Worm (Caenorhabditis elegans) whole organism, L1 larva: ENCODE data around the gene C52B9.4.

Experiments used
- C16A3.4 ChIP-seq: fragments of 150-350 bp; optimal IDR thresholded peaks from 2 replicates; lab custom pipeline; 2014; ENCODE audit warnings: missing biosample characterization, missing genetic modification characterization
- C34B4.2 ChIP-seq: sonication (generic microtip); optimal IDR thresholded peaks from 2 replicates; lab custom pipeline; 2017; ENCODE audit warnings: mild to moderate bottlenecking, missing genetic modification characterization, missing compliant biosample characterization
- F16B12.6 ChIP-seq: fragments of 150-350 bp; optimal IDR thresholded peaks from 2 replicates; lab custom pipeline; 2014; ENCODE audit warnings: missing biosample characterization, missing genetic modification characterization
- Y116A8C.19 ChIP-seq: sonication (generic microtip); optimal IDR thresholded peaks from 2 replicates; lab custom pipeline; 2016; ENCODE audit warnings: missing compliant biosample characterization, missing genetic modification characterization, borderline replicate concordance
- aha-1 ChIP-seq: fragments of 150-350 bp; optimal IDR thresholded peaks from 2 replicates; lab custom pipeline; 2014; ENCODE audit warnings: missing biosample characterization, missing genetic modification characterization
- aly-2 ChIP-seq: fragments of 150-350 bp; optimal IDR thresholded peaks from 2 replicates; lab custom pipeline; 2014; ENCODE audit warnings: missing biosample characterization, missing genetic modification characterization
- ceh-8 ChIP-seq: fragments of 200-800 bp; sonication (Bioruptor generic); optimal IDR thresholded peaks from 2 replicates; lab custom pipeline; 2018; ENCODE audit warnings: mild to moderate bottlenecking, missing genetic modification characterization, moderate library complexity, missing compliant biosample characterization
- ceh-82 ChIP-seq, 3 experiments: fragments of 150-350 bp in 1 of 3; sonication (generic microtip) in 2 of 3; optimal IDR thresholded peaks; 2 replicates each; lab custom pipeline; 2014 to 2017; ENCODE audit warnings: missing biosample characterization in 3 of 3, missing genetic modification characterization in 3 of 3
- dpl-1 ChIP-seq, 3 experiments: fragments of 150-350 bp in 2 of 3; sonication (generic microtip) in 1 of 3; optimal IDR thresholded peaks; 2 replicates each; lab custom pipeline; 2014 to 2017; ENCODE audit warnings: missing biosample characterization in 3 of 3, missing genetic modification characterization in 3 of 3, missing genetic modification reagents in 3 of 3
- dsc-1 ChIP-seq: sonication (generic microtip); optimal IDR thresholded peaks from 2 replicates; lab custom pipeline; 2016; ENCODE audit warnings: mild to moderate bottlenecking, missing genetic modification characterization, missing compliant biosample characterization
- efl-1 ChIP-seq, 4 experiments: fragments of 150-350 bp; optimal IDR thresholded peaks in 3 of 4; peaks in 1 of 4; 1 replicate in 1 of 4; 2 replicates in 3 of 4; lab custom pipeline; 2014; ENCODE audit warnings: missing biosample characterization in 2 of 4, missing genetic modification characterization in 2 of 4, missing genetic modification reagents in 2 of 4
- efl-3 ChIP-seq: fragments of 200-800 bp; sonication (Bioruptor generic); optimal IDR thresholded peaks from 2 replicates; lab custom pipeline; 2018; ENCODE audit warnings: mild to moderate bottlenecking, missing genetic modification characterization, missing compliant biosample characterization
- egl-13 ChIP-seq: sonication (generic microtip); optimal IDR thresholded peaks from 2 replicates; lab custom pipeline; 2016; ENCODE audit warnings: missing genotype, missing genetic modification reagents, missing genetic modification characterization, missing compliant biosample characterization
- egl-27 ChIP-seq, 2 experiments: fragments of 150-350 bp in 1 of 2; sonication (generic microtip); optimal IDR thresholded peaks; 3 replicates each; lab custom pipeline; 2017 to 2018; ENCODE audit warnings: missing biosample characterization in 2 of 2, missing genetic modification characterization in 2 of 2, missing genetic modification reagents in 2 of 2
- fkh-10 ChIP-seq: sonication (generic microtip); optimal IDR thresholded peaks from 2 replicates; lab custom pipeline; 2017; ENCODE audit warnings: missing biosample characterization, missing genetic modification reagents, missing genetic modification characterization
- fkh-4 ChIP-seq: sonication (generic microtip); optimal IDR thresholded peaks from 2 replicates; lab custom pipeline; 2016; ENCODE audit warnings: missing compliant biosample characterization, missing genetic modification characterization, borderline replicate concordance
- fkh-8 ChIP-seq: sonication (generic microtip); optimal IDR thresholded peaks from 2 replicates; lab custom pipeline; 2016; ENCODE audit warnings: mild to moderate bottlenecking, missing genetic modification characterization, missing compliant biosample characterization
- irx-1 ChIP-seq: sonication (generic microtip); optimal IDR thresholded peaks from 2 replicates; lab custom pipeline; 2016; ENCODE audit warnings: missing genetic modification characterization, missing compliant biosample characterization
- isw-1 ChIP-seq: fragments of 200-800 bp; sonication (Bioruptor generic); IDR thresholded peaks from 2 replicates; pipeline ENCODE4 v1.3.6; 2022; ENCODE audit warnings: missing genetic modification characterization, missing compliant biosample characterization
- lin-14 ChIP-seq: fragments of 200-800 bp; sonication (Bioruptor generic); optimal IDR thresholded peaks from 2 replicates; lab custom pipeline; 2018; ENCODE audit warnings: mild to moderate bottlenecking, missing genetic modification characterization, moderate library complexity, missing compliant biosample characterization
- lsy-2 ChIP-seq, 2 experiments: fragments of 150-350 bp; optimal IDR thresholded peaks; 2 replicates each; lab custom pipeline; 2014; ENCODE audit warnings: missing biosample characterization in 2 of 2, missing genetic modification characterization in 2 of 2
- mdl-1 ChIP-seq, 2 experiments: fragments of 150-350 bp; optimal IDR thresholded peaks; 2 replicates each; lab custom pipeline; 2014 to 2017; ENCODE audit warnings: missing biosample characterization in 2 of 2, missing genetic modification characterization in 2 of 2, inconsistent platforms in 1 of 2
- mef-2 ChIP-seq: fragments of 150-350 bp; optimal IDR thresholded peaks from 2 replicates; lab custom pipeline; 2014; ENCODE audit warnings: missing biosample characterization, missing genetic modification characterization
- mep-1 ChIP-seq: fragments of 150-350 bp; optimal IDR thresholded peaks from 2 replicates; lab custom pipeline; 2014; ENCODE audit warnings: missing biosample characterization, missing genetic modification characterization
- nhr-12 ChIP-seq: sonication (generic microtip); optimal IDR thresholded peaks from 2 replicates; lab custom pipeline; 2017; ENCODE audit warnings: missing biosample characterization, missing genetic modification characterization
- nhr-19 ChIP-seq: fragments of 200-800 bp; sonication (Bioruptor generic); conservative IDR thresholded peaks from 2 replicates; pipeline ENCODE4 v1.3.6; 2022; ENCODE audit warnings: missing genetic modification characterization, missing compliant biosample characterization
- nhr-28 ChIP-seq: fragments of 150-350 bp; optimal IDR thresholded peaks from 2 replicates; lab custom pipeline; 2014; ENCODE audit warnings: missing biosample characterization, missing genetic modification characterization
- nhr-71 ChIP-seq: sonication (generic microtip); optimal IDR thresholded peaks from 2 replicates; lab custom pipeline; 2016; ENCODE audit warnings: mild to moderate bottlenecking, missing genetic modification characterization, moderate library complexity, missing compliant biosample characterization
- nhr-84 ChIP-seq: sonication (generic microtip); optimal IDR thresholded peaks from 2 replicates; lab custom pipeline; 2017; ENCODE audit warnings: missing biosample characterization, missing genetic modification characterization
- nhr-85 ChIP-seq: sonication (generic microtip); peaks from one replicate; lab custom pipeline; 2016; ENCODE audit warnings: missing genetic modification characterization, inconsistent platforms, missing compliant biosample characterization
- pag-3 ChIP-seq: sonication (generic microtip); optimal IDR thresholded peaks from 2 replicates; lab custom pipeline; 2017; ENCODE audit warnings: missing genetic modification characterization, mild to moderate bottlenecking, missing compliant biosample characterization, antibody characterized with exemption, borderline replicate concordance; ENCODE audit not compliant: insufficient read depth
- rnt-1 ChIP-seq: sonication (generic microtip); optimal IDR thresholded peaks from 2 replicates; lab custom pipeline; 2016; ENCODE audit warnings: mild to moderate bottlenecking, missing genetic modification characterization, moderate library complexity, missing compliant biosample characterization
- skn-1 ChIP-seq: fragments of 150-350 bp; optimal IDR thresholded peaks from 2 replicates; lab custom pipeline; 2014; ENCODE audit warnings: missing biosample characterization, missing genetic modification characterization
- snu-23 ChIP-seq: sonication (generic microtip); optimal IDR thresholded peaks from 2 replicates; lab custom pipeline; 2016; ENCODE audit warnings: missing genetic modification characterization, missing compliant biosample characterization
- sox-4 ChIP-seq: sonication (generic microtip); optimal IDR thresholded peaks from 2 replicates; lab custom pipeline; 2016; ENCODE audit warnings: missing genetic modification characterization, missing compliant biosample characterization
- sptf-1 ChIP-seq: fragments of 150-350 bp; optimal IDR thresholded peaks from 2 replicates; lab custom pipeline; 2014; ENCODE audit warnings: missing biosample characterization, missing genetic modification characterization
- swsn-7 ChIP-seq: sonication (generic microtip); optimal IDR thresholded peaks from 2 replicates; lab custom pipeline; 2016; ENCODE audit warnings: missing genetic modification characterization, missing compliant biosample characterization
- tlp-1 ChIP-seq: fragments of 150-350 bp; optimal IDR thresholded peaks from 2 replicates; lab custom pipeline; 2014; ENCODE audit warnings: missing biosample characterization, missing genetic modification characterization
- unc-130 ChIP-seq: fragments of 150-350 bp; optimal IDR thresholded peaks from 2 replicates; lab custom pipeline; 2017; ENCODE audit warnings: missing biosample characterization, missing genetic modification characterization, inconsistent platforms
- unc-62 ChIP-seq: fragments of 150-350 bp; optimal IDR thresholded peaks from 2 replicates; lab custom pipeline; 2014; ENCODE audit warnings: missing biosample characterization, missing genetic modification reagents, missing genetic modification characterization
- xbp-1 ChIP-seq: sonication (generic microtip); optimal IDR thresholded peaks from 2 replicates; lab custom pipeline; 2016; ENCODE audit warnings: missing genetic modification characterization, missing compliant biosample characterization
- zip-4 ChIP-seq: fragments of 200-800 bp; sonication (Bioruptor generic); optimal IDR thresholded peaks from 2 replicates; lab custom pipeline; 2018; ENCODE audit warnings: mild to moderate bottlenecking, missing genetic modification characterization, moderate library complexity, missing compliant biosample characterization
- ztf-11 ChIP-seq, 2 experiments: sonication (generic microtip); optimal IDR thresholded peaks; 2 replicates each; lab custom pipeline; 2016 to 2017; ENCODE audit warnings: missing genetic modification characterization in 2 of 2, missing biosample characterization in 1 of 2, missing compliant biosample characterization in 1 of 2

Gene C52B9.4

ce11 chrX:4295917-4296316, 35.5 kb downstream of the C52B9.4 start:
- no peak for TF ChIP-seq skn-1 (tag; lab: Kevin White, UChicago)
- no peak for TF ChIP-seq efl-3 (GFP tag; lab: Kevin White, UChicago)
- no peak for TF ChIP-seq swsn-7 (tag; lab: Kevin White, UChicago)
- TF ChIP-seq unc-62 (GFP tag; lab: Kevin White, UChicago): no peak
- TF ChIP-seq dsc-1: peak; percentile 96
- no peak for TF ChIP-seq mdl-1 (tag; optimal IDR thresholded peaks at IDR 0.05; lab: Kevin White, UChicago)
- peak; percentile 86 for TF ChIP-seq fkh-4 (tag; lab: Kevin White, UChicago)
- TF ChIP-seq ceh-82 (tag; optimal IDR thresholded peaks at IDR 0.05; lab: Kevin White, UChicago): no peak
- no peak for TF ChIP-seq egl-27 (tag; optimal IDR thresholded peaks at IDR 0.05; lab: Kevin White, UChicago)
- no peak for TF ChIP-seq nhr-12
- no peak for TF ChIP-seq tlp-1 (tag; lab: Kevin White, UChicago)
- TF ChIP-seq, all 84 proteins: peak for 2

- TF ChIP-seq efl-1 (optimal IDR thresholded peaks at IDR 0.05; lab: Kevin White, UChicago) (no peak), efl-1 (GFP tag; optimal IDR thresholded peaks at IDR 0.05 in 1 of 2; lab: Kevin White, UChicago) (peak in 1 of 2 experiments; percentile 78), fkh-10 (GFP tag; lab: Kevin White, UChicago) (peak; percentile 66), nhr-28 (tag; lab: Kevin White, UChicago) (no peak), aly-2 (tag; lab: Kevin White, UChicago) (peak; percentile 17), dpl-1 (GFP tag; optimal IDR thresholded peaks at IDR 0.05; lab: Kevin White, UChicago) (no peak), ztf-11 (tag; optimal IDR thresholded peaks at IDR 0.05; lab: Kevin White, UChicago) (no peak), lin-14 (peak; percentile 59), aha-1 (no peak), dsc-1 (no peak), ceh-82 (tag; optimal IDR thresholded peaks at IDR 0.05; lab: Kevin White, UChicago) (peak in 1 of 3 experiments; percentile 19), sptf-1 (tag; lab: Kevin White, UChicago) (no peak)
Measured at ce11 chrX:4297452-4297851, 37.0 kb downstream of the C52B9.4 start, which contains the start of gene paf-2. paf-2 (minus strand) TSS chrX:4297741.

DNA sequence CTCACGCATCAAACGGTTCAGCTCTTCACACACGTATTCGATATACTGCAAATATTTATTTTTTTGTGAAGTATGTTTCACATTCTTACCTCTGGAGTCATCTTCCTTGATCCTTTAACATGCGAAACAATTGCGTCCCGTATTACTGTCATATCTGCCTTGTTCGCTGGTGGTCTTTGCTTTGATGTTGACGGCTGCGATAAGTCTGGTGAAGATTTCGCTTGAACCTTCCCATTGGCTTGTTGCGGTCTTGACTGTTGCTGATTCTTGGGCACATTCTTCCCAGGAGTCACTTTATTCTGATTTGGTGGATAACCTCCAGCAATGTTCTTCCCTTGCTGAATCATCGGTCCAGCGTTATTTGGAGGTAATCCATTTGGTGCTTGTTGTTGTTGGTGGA, 42.7 kb downstream of the C52B9.4 start:
- TF ChIP-seq ceh-8 (no peak), pag-3 (tag; lab: Kevin White, UChicago) (no peak), dsc-1 (no peak)

DNA sequence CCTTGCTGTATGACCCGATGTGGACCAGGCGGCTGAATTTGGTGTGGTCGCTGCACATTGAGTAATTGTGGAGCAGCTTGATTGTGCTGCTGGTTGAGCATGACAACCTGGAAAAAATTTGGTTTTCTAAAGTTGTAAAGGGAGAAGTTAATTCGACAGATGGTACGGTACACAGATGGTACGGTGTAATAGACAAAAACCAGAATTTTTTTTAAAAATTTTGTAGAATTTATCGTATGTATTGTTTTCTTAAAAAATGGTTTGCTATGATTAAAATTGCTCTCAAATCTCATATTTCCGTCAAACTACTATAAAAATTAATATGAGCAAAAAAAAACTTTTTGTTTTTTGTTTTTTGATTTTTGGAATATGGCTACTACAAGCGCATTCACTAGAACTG, 46.4 kb downstream of the C52B9.4 start, which contains the start of gene pqn-15:
Gene pqn-15 (minus strand): TSS at position 101 of the 400 bp plus-strand sequence.
- TF ChIP-seq F16B12.6 (no peak), mep-1 (tag; lab: Kevin White, UChicago) (no peak), C34B4.2 (no peak), sox-4 (tag; lab: Kevin White, UChicago) (no peak), Y116A8C.19 (tag; lab: Kevin White, UChicago) (no peak), zip-4 (GFP tag; lab: Kevin White, UChicago) (no peak)

- peak; percentile 26 for TF ChIP-seq fkh-8 (tag; lab: Kevin White, UChicago)
- peak; percentile 45 for TF ChIP-seq xbp-1
- peak; percentile 47 for TF ChIP-seq rnt-1 (tag; lab: Kevin White, UChicago)
- peak; percentile 4 to 15 for TF ChIP-seq efl-1 (optimal IDR thresholded peaks at IDR 0.05; lab: Kevin White, UChicago)
- TF ChIP-seq efl-1 (GFP tag; optimal IDR thresholded peaks at IDR 0.05 in 1 of 2; lab: Kevin White, UChicago): peak in 1 of 2 experiments; percentile 40
- no peak for TF ChIP-seq nhr-84 (tag; lab: Kevin White, UChicago)
- TF ChIP-seq unc-130: peak; percentile 35
- TF ChIP-seq C34B4.2: no peak
- TF ChIP-seq mef-2 (tag; lab: Kevin White, UChicago): no peak
- TF ChIP-seq mep-1 (tag; lab: Kevin White, UChicago): peak; percentile 30
- TF ChIP-seq nhr-85 (tag; lab: Kevin White, UChicago): peak; percentile 73
- peak; percentile 61 for TF ChIP-seq nhr-71 (tag; lab: Kevin White, UChicago)
- TF ChIP-seq isw-1 (GFP tag; lab: Robert Waterston, UW): 0 out of 2 replicates have a peak, but pooled peaks have one; percentile 15
- TF ChIP-seq fkh-4 (tag; lab: Kevin White, UChicago): no peak
- TF ChIP-seq egl-13 (tag; lab: Kevin White, UChicago): peak; percentile 15
- TF ChIP-seq dsc-1: peak; percentile 46
- TF ChIP-seq C16A3.4 (tag; lab: Kevin White, UChicago): peak; percentile 28
- peak; percentile 58 for TF ChIP-seq snu-23
- TF ChIP-seq lsy-2 (tag; optimal IDR thresholded peaks at IDR 0.05; lab: Kevin White, UChicago): peak; percentile 13 to 41
- peak; percentile 61 for TF ChIP-seq irx-1
- peak; percentile 37; the same call in 1 of the 2 replicates for TF ChIP-seq nhr-19 (GFP tag; lab: Robert Waterston, UW)
- TF ChIP-seq F16B12.6: peak; percentile 85
- TF ChIP-seq swsn-7 (tag; lab: Kevin White, UChicago): peak; percentile 48
Measured at ce11 chrX:4307559-4308005, 47.1 kb downstream of the C52B9.4 start.
